Worm (Caenorhabditis elegans) whole organism, L1 larva: ENCODE data around the gene sup-12.

Source experiments
- C04F5.9 ChIP-seq: sonication (generic microtip); optimal IDR thresholded peaks from 2 replicates; lab custom pipeline; 2016; ENCODE audit warnings: missing genetic modification characterization, missing compliant biosample characterization
- C16A3.4 ChIP-seq: fragments of 150-350 bp; optimal IDR thresholded peaks from 2 replicates; lab custom pipeline; 2014; ENCODE audit warnings: missing biosample characterization, missing genetic modification characterization
- F16B12.6 ChIP-seq: fragments of 150-350 bp; optimal IDR thresholded peaks from 2 replicates; lab custom pipeline; 2014; ENCODE audit warnings: missing biosample characterization, missing genetic modification characterization
- Y116A8C.19 ChIP-seq: sonication (generic microtip); optimal IDR thresholded peaks from 2 replicates; lab custom pipeline; 2016; ENCODE audit warnings: missing compliant biosample characterization, missing genetic modification characterization, borderline replicate concordance
- aha-1 ChIP-seq: fragments of 150-350 bp; optimal IDR thresholded peaks from 2 replicates; lab custom pipeline; 2014; ENCODE audit warnings: missing biosample characterization, missing genetic modification characterization
- alr-1 ChIP-seq: fragments of 200-800 bp; sonication (Bioruptor generic); optimal IDR thresholded peaks from 2 replicates; lab custom pipeline; 2018; ENCODE audit warnings: borderline replicate concordance, mild to moderate bottlenecking, missing genetic modification characterization, missing compliant biosample characterization
- aly-2 ChIP-seq: fragments of 150-350 bp; optimal IDR thresholded peaks from 2 replicates; lab custom pipeline; 2014; ENCODE audit warnings: missing biosample characterization, missing genetic modification characterization
- ceh-8 ChIP-seq: fragments of 200-800 bp; sonication (Bioruptor generic); optimal IDR thresholded peaks from 2 replicates; lab custom pipeline; 2018; ENCODE audit warnings: mild to moderate bottlenecking, missing genetic modification characterization, moderate library complexity, missing compliant biosample characterization
- ceh-82 ChIP-seq, 3 experiments: fragments of 150-350 bp in 1 of 3; sonication (generic microtip) in 2 of 3; optimal IDR thresholded peaks; 2 replicates each; lab custom pipeline; 2014 to 2017; ENCODE audit warnings: missing biosample characterization in 3 of 3, missing genetic modification characterization in 3 of 3
- ceh-88 ChIP-seq: fragments of 200-800 bp; sonication (Bioruptor generic); IDR thresholded peaks from 2 replicates; pipeline ENCODE4 v1.3.6; 2022; ENCODE audit warnings: missing genetic modification characterization, missing compliant biosample characterization
- ceh-90 ChIP-seq: sonication (generic microtip); optimal IDR thresholded peaks from 2 replicates; lab custom pipeline; 2016; ENCODE audit warnings: missing genetic modification characterization, missing compliant biosample characterization
- ces-1 ChIP-seq: fragments of 150-350 bp; optimal IDR thresholded peaks from 2 replicates; lab custom pipeline; 2014; ENCODE audit warnings: missing biosample characterization, missing genetic modification reagents, missing genetic modification characterization
- dpl-1 ChIP-seq, 3 experiments: fragments of 150-350 bp in 2 of 3; sonication (generic microtip) in 1 of 3; optimal IDR thresholded peaks; 2 replicates each; lab custom pipeline; 2014 to 2017; ENCODE audit warnings: missing biosample characterization in 3 of 3, missing genetic modification characterization in 3 of 3, missing genetic modification reagents in 3 of 3
- dsc-1 ChIP-seq: sonication (generic microtip); optimal IDR thresholded peaks from 2 replicates; lab custom pipeline; 2016; ENCODE audit warnings: mild to moderate bottlenecking, missing genetic modification characterization, missing compliant biosample characterization
- efl-1 ChIP-seq, 4 experiments: fragments of 150-350 bp; optimal IDR thresholded peaks in 3 of 4; peaks in 1 of 4; 1 replicate in 1 of 4; 2 replicates in 3 of 4; lab custom pipeline; 2014; ENCODE audit warnings: missing biosample characterization in 2 of 4, missing genetic modification characterization in 2 of 4, missing genetic modification reagents in 2 of 4
- efl-3 ChIP-seq: fragments of 200-800 bp; sonication (Bioruptor generic); optimal IDR thresholded peaks from 2 replicates; lab custom pipeline; 2018; ENCODE audit warnings: mild to moderate bottlenecking, missing genetic modification characterization, missing compliant biosample characterization
- elt-2 ChIP-seq: sonication (generic microtip); optimal IDR thresholded peaks from 2 replicates; lab custom pipeline; 2016; ENCODE audit warnings: missing genetic modification characterization, mild to moderate bottlenecking, inconsistent platforms, missing compliant biosample characterization, missing genetic modification reagents
- ets-5 ChIP-seq: fragments of 200-800 bp; sonication (Bioruptor generic); IDR thresholded peaks from 2 replicates; pipeline ENCODE4 v1.3.6; 2022; ENCODE audit warnings: missing genetic modification characterization, missing compliant biosample characterization
- fkh-8 ChIP-seq: sonication (generic microtip); optimal IDR thresholded peaks from 2 replicates; lab custom pipeline; 2016; ENCODE audit warnings: mild to moderate bottlenecking, missing genetic modification characterization, missing compliant biosample characterization
- fos-1 ChIP-seq: fragments of 150-350 bp; optimal IDR thresholded peaks from 2 replicates; lab custom pipeline; 2014; ENCODE audit warnings: missing biosample characterization, missing genetic modification characterization
- grh-1 ChIP-seq: fragments of 200-800 bp; sonication (Bioruptor generic); IDR thresholded peaks from 2 replicates; pipeline ENCODE4 v1.3.6; 2022; ENCODE audit warnings: missing genetic modification reagents, missing genetic modification characterization, missing compliant biosample characterization
- irx-1 ChIP-seq: sonication (generic microtip); optimal IDR thresholded peaks from 2 replicates; lab custom pipeline; 2016; ENCODE audit warnings: missing genetic modification characterization, missing compliant biosample characterization
- lin-14 ChIP-seq: fragments of 200-800 bp; sonication (Bioruptor generic); optimal IDR thresholded peaks from 2 replicates; lab custom pipeline; 2018; ENCODE audit warnings: mild to moderate bottlenecking, missing genetic modification characterization, moderate library complexity, missing compliant biosample characterization
- lin-15B ChIP-seq: fragments of 150-350 bp; sonication (generic microtip); optimal IDR thresholded peaks from 3 replicates; lab custom pipeline; 2014; ENCODE audit warnings: missing biosample characterization, missing genetic modification characterization
- lsy-2 ChIP-seq, 2 experiments: fragments of 150-350 bp; optimal IDR thresholded peaks; 2 replicates each; lab custom pipeline; 2014; ENCODE audit warnings: missing biosample characterization in 2 of 2, missing genetic modification characterization in 2 of 2
- mab-9 ChIP-seq: fragments of 200-800 bp; sonication (Bioruptor generic); IDR thresholded peaks from 2 replicates; pipeline ENCODE4 v1.3.6; 2022; ENCODE audit warnings: missing genetic modification reagents, missing genetic modification characterization, missing compliant biosample characterization
- mdl-1 ChIP-seq, 2 experiments: fragments of 150-350 bp; optimal IDR thresholded peaks; 2 replicates each; lab custom pipeline; 2014 to 2017; ENCODE audit warnings: missing biosample characterization in 2 of 2, missing genetic modification characterization in 2 of 2, inconsistent platforms in 1 of 2
- mef-2 ChIP-seq: fragments of 150-350 bp; optimal IDR thresholded peaks from 2 replicates; lab custom pipeline; 2014; ENCODE audit warnings: missing biosample characterization, missing genetic modification characterization
- mep-1 ChIP-seq: fragments of 150-350 bp; optimal IDR thresholded peaks from 2 replicates; lab custom pipeline; 2014; ENCODE audit warnings: missing biosample characterization, missing genetic modification characterization
- nhr-11 ChIP-seq: fragments of 150-350 bp; optimal IDR thresholded peaks from 2 replicates; lab custom pipeline; 2014; ENCODE audit warnings: missing biosample characterization, missing genetic modification characterization
- nhr-19 ChIP-seq: fragments of 200-800 bp; sonication (Bioruptor generic); conservative IDR thresholded peaks from 2 replicates; pipeline ENCODE4 v1.3.6; 2022; ENCODE audit warnings: missing genetic modification characterization, missing compliant biosample characterization
- nhr-20 ChIP-seq: sonication (generic microtip); optimal IDR thresholded peaks from 2 replicates; lab custom pipeline; 2016; ENCODE audit warnings: mild to moderate bottlenecking, missing genetic modification characterization, missing compliant biosample characterization
- nhr-237 ChIP-seq: fragments of 150-350 bp; optimal IDR thresholded peaks from 2 replicates; lab custom pipeline; 2014; ENCODE audit warnings: missing biosample characterization, missing genetic modification characterization
- nhr-47 ChIP-seq: sonication (generic microtip); optimal IDR thresholded peaks from 2 replicates; lab custom pipeline; 2016; ENCODE audit warnings: mild to moderate bottlenecking, missing genetic modification characterization, moderate library complexity, missing compliant biosample characterization
- nhr-71 ChIP-seq: sonication (generic microtip); optimal IDR thresholded peaks from 2 replicates; lab custom pipeline; 2016; ENCODE audit warnings: mild to moderate bottlenecking, missing genetic modification characterization, moderate library complexity, missing compliant biosample characterization
- nhr-77 ChIP-seq: fragments of 150-350 bp; optimal IDR thresholded peaks from 2 replicates; lab custom pipeline; 2014; ENCODE audit warnings: missing biosample characterization, missing genetic modification characterization
- nhr-90 ChIP-seq: sonication (generic microtip); optimal IDR thresholded peaks from 2 replicates; lab custom pipeline; 2016; ENCODE audit warnings: mild to moderate bottlenecking, missing genetic modification characterization, missing compliant biosample characterization; ENCODE audit not compliant: poor library complexity
- pax-3 ChIP-seq: fragments of 200-800 bp; sonication (Bioruptor generic); optimal IDR thresholded peaks from 2 replicates; lab custom pipeline; 2018; ENCODE audit warnings: mild to moderate bottlenecking, missing genetic modification characterization, moderate library complexity, missing compliant biosample characterization
- snpc-4 ChIP-seq: fragments of 150-350 bp; optimal IDR thresholded peaks from 2 replicates; lab custom pipeline; 2014; ENCODE audit warnings: missing biosample characterization, missing genetic modification characterization
- sup-37 ChIP-seq: fragments of 200-800 bp; sonication (Bioruptor generic); optimal IDR thresholded peaks from 2 replicates; lab custom pipeline; 2018; ENCODE audit warnings: mild to moderate bottlenecking, missing genetic modification characterization, missing compliant biosample characterization
- swsn-7 ChIP-seq: sonication (generic microtip); optimal IDR thresholded peaks from 2 replicates; lab custom pipeline; 2016; ENCODE audit warnings: missing genetic modification characterization, missing compliant biosample characterization
- tbx-2 ChIP-seq: sonication (generic microtip); optimal IDR thresholded peaks from 2 replicates; lab custom pipeline; 2016; ENCODE audit warnings: missing genetic modification characterization, missing compliant biosample characterization
- unc-130 ChIP-seq: fragments of 150-350 bp; optimal IDR thresholded peaks from 2 replicates; lab custom pipeline; 2017; ENCODE audit warnings: missing biosample characterization, missing genetic modification characterization, inconsistent platforms
- unc-30 ChIP-seq: sonication (generic microtip); optimal IDR thresholded peaks from 2 replicates; lab custom pipeline; 2017; ENCODE audit warnings: missing biosample characterization, missing genetic modification characterization
- unc-86 ChIP-seq: sonication (generic microtip); optimal IDR thresholded peaks from 2 replicates; lab custom pipeline; 2016; ENCODE audit warnings: missing genetic modification characterization, missing compliant biosample characterization
- unc-98 ChIP-seq: fragments of 200-800 bp; sonication (Bioruptor generic); IDR thresholded peaks from 2 replicates; pipeline ENCODE4 v1.3.6; 2022; ENCODE audit warnings: missing genetic modification characterization, missing compliant biosample characterization
- vab-15 ChIP-seq: sonication (generic microtip); optimal IDR thresholded peaks from 2 replicates; lab custom pipeline; 2017; ENCODE audit warnings: missing genotype, mild to moderate bottlenecking, missing genetic modification characterization, missing compliant biosample characterization
- xbp-1 ChIP-seq: sonication (generic microtip); optimal IDR thresholded peaks from 2 replicates; lab custom pipeline; 2016; ENCODE audit warnings: missing genetic modification characterization, missing compliant biosample characterization
- zag-1 ChIP-seq: fragments of 150-350 bp; optimal IDR thresholded peaks from 2 replicates; lab custom pipeline; 2014; ENCODE audit warnings: missing biosample characterization, missing genetic modification characterization
- ztf-11 ChIP-seq, 2 experiments: sonication (generic microtip); optimal IDR thresholded peaks; 2 replicates each; lab custom pipeline; 2016 to 2017; ENCODE audit warnings: missing genetic modification characterization in 2 of 2, missing biosample characterization in 1 of 2, missing compliant biosample characterization in 1 of 2

Gene sup-12

DNA sequence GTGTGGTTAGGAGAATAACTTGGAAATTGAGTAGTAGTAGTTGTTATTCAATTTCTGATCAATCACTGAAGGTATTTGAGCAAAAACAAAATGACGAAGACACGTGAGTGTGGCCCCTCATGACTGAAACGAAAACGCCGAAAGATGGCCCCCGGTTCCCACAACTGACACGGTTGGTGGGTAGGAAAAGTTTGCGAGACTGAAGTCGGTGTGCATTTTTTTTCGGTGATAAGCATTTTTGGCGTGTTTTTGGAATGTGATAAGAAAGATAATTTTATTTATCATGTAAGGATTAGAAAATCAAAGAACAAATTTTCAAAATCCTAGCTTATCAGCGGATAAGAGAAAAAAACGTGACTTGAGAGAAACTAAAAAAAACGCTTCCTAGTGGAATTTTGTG, 39.7 kb downstream of the sup-12 start (continued):
- TF ChIP-seq ces-1 (GFP tag; lab: Kevin White, UChicago) (no peak), ets-5 (GFP tag; lab: Robert Waterston, UW) (no peak), irx-1 (tag; lab: Kevin White, UChicago) (no peak), mab-9 (GFP tag; lab: Robert Waterston, UW) (no peak), dpl-1 (GFP tag; optimal IDR thresholded peaks at IDR 0.05; lab: Kevin White, UChicago) (no peak), lsy-2 (tag; optimal IDR thresholded peaks at IDR 0.05; lab: Kevin White, UChicago) (no peak), fkh-8 (tag; lab: Kevin White, UChicago) (peak; percentile 50), ceh-90 (tag; lab: Kevin White, UChicago) (no peak), tbx-2 (tag; lab: Kevin White, UChicago) (no peak), nhr-19 (GFP tag; lab: Robert Waterston, UW) (0 out of 2 replicates have a peak, but pooled peaks have one; percentile 10), nhr-90 (tag; lab: Kevin White, UChicago) (no peak), nhr-77 (tag; lab: Kevin White, UChicago) (no peak), ceh-88 (GFP tag; lab: Robert Waterston, UW) (no peak), xbp-1 (tag; lab: Kevin White, UChicago) (no peak), mep-1 (tag; lab: Kevin White, UChicago) (no peak), C16A3.4 (tag; lab: Kevin White, UChicago) (no peak), lin-14 (peak; percentile 26), pax-3 (tag; lab: Kevin White, UChicago) (no peak), sup-37 (no peak), lin-15B (tag; lab: Kevin White, UChicago) (no peak), elt-2 (tag; lab: Kevin White, UChicago) (peak; percentile 92), nhr-20 (tag; lab: Kevin White, UChicago) (peak; percentile 39), snpc-4 (tag; lab: Kevin White, UChicago) (no peak), vab-15 (tag; lab: Kevin White, UChicago) (no peak), aha-1 (tag; lab: Kevin White, UChicago) (no peak), alr-1 (tag; lab: Kevin White, UChicago) (no peak), unc-98 (no peak), fos-1 (tag; lab: Kevin White, UChicago) (no peak), ceh-82 (tag; optimal IDR thresholded peaks at IDR 0.05; lab: Kevin White, UChicago) (no peak), Y116A8C.19 (tag; lab: Kevin White, UChicago) (no peak), ztf-11 (tag; optimal IDR thresholded peaks at IDR 0.05; lab: Kevin White, UChicago) (no peak), nhr-11 (tag; lab: Kevin White, UChicago) (no peak), C04F5.9 (tag; lab: Kevin White, UChicago) (no peak), efl-3 (GFP tag; lab: Kevin White, UChicago) (no peak), efl-1 (optimal IDR thresholded peaks at IDR 0.05; lab: Kevin White, UChicago) (no peak), efl-1 (GFP tag; optimal IDR thresholded peaks at IDR 0.05 in 1 of 2; lab: Kevin White, UChicago) (no peak)

DNA sequence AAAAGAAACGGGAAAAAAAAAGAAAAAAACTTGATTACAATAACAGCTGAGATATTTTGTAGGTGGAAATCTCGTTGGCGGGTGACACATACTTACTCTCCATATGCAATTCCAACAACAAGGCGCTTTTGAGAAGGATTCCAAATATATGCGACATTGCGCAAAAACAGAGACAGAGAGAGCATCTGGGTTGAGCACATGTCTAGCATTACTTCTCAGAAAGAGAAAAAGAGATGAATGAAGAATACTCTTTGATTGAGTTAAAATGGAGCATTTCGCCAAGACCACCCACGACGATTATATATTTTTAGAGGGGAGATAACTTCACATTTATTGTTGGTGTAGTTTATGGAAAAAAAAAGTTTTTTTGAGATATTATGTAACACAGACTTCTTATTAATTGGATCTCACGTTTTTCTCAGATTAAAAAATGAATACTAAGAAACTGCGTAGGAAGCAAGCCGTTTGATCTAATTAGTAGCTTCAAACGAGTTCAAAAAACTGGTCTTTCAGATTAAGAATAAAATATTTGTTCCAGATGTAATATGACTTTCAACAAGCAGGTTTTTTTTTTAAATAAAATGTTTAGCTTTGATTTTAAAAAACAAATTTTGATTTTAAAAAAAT, 40.7 kb downstream of the sup-12 start:
- no peak for TF ChIP-seq ceh-8 (GFP tag; lab: Kevin White, UChicago)
- TF ChIP-seq ceh-82 (tag; optimal IDR thresholded peaks at IDR 0.05; lab: Kevin White, UChicago) = no peak
- peak; percentile 97 for TF ChIP-seq dsc-1
- TF ChIP-seq aha-1 (tag; lab: Kevin White, UChicago) = no peak
- TF ChIP-seq C16A3.4 (tag; lab: Kevin White, UChicago) = no peak
- TF ChIP-seq alr-1 (tag; lab: Kevin White, UChicago) = no peak
- TF ChIP-seq swsn-7 (tag; lab: Kevin White, UChicago) = peak; percentile 11
- TF ChIP-seq ceh-90 (tag; lab: Kevin White, UChicago) = no peak
- no peak for TF ChIP-seq unc-30 (tag; lab: Kevin White, UChicago)
- TF ChIP-seq unc-130 (tag; lab: Kevin White, UChicago) = no peak
- no peak for TF ChIP-seq nhr-19 (GFP tag; lab: Robert Waterston, UW)
- TF ChIP-seq nhr-71 (tag; lab: Kevin White, UChicago) = peak; percentile 63
- no peak for TF ChIP-seq aly-2 (tag; lab: Kevin White, UChicago)
- TF ChIP-seq mdl-1 (tag; optimal IDR thresholded peaks at IDR 0.05; lab: Kevin White, UChicago) = no peak
- TF ChIP-seq elt-2 (tag; lab: Kevin White, UChicago) = no peak
- no peak for TF ChIP-seq efl-1 (optimal IDR thresholded peaks at IDR 0.05; lab: Kevin White, UChicago)
- no peak for TF ChIP-seq efl-1 (GFP tag; optimal IDR thresholded peaks at IDR 0.05 in 1 of 2; lab: Kevin White, UChicago)
- TF ChIP-seq mef-2 (tag; lab: Kevin White, UChicago) = peak; percentile 40
- no peak for TF ChIP-seq grh-1 (GFP tag; lab: Robert Waterston, UW)
- no peak for TF ChIP-seq F16B12.6 (tag; lab: Kevin White, UChicago)
- TF ChIP-seq zag-1 (tag; lab: Kevin White, UChicago) = no peak
- peak; percentile 50 for TF ChIP-seq nhr-47 (tag; lab: Kevin White, UChicago)
- TF ChIP-seq ceh-88 (GFP tag; lab: Robert Waterston, UW) = no peak
- TF ChIP-seq nhr-237 = no peak
- no peak for TF ChIP-seq unc-86
